Worm (Caenorhabditis elegans) whole organism, late embryonic: ENCODE data around the gene pin-2.
A peak's percentile ranks its signal among the peaks of the same experiment; 100 is the strongest.

ENCODE experiments used
- ama-1 ChIP-seq: fragments of 150-350 bp; optimal IDR thresholded peaks from 2 replicates; lab custom pipeline; 2014
- ceh-2 ChIP-seq: sonication (generic microtip); optimal IDR thresholded peaks from 2 replicates; lab custom pipeline; 2016; ENCODE audit warnings: missing genotype, missing genetic modification characterization, missing compliant biosample characterization
- ceh-24 ChIP-seq: sonication (generic microtip); optimal IDR thresholded peaks from 2 replicates; lab custom pipeline; 2016; ENCODE audit warnings: mild to moderate bottlenecking, missing genetic modification characterization, missing compliant biosample characterization
- ceh-34 ChIP-seq: sonication (generic microtip); optimal IDR thresholded peaks from 2 replicates; lab custom pipeline; 2016; ENCODE audit warnings: mild to moderate bottlenecking, missing genetic modification characterization, missing compliant biosample characterization
- ceh-48 ChIP-seq: sonication (generic microtip); optimal IDR thresholded peaks from 2 replicates; lab custom pipeline; 2016; ENCODE audit warnings: missing genetic modification characterization, inconsistent platforms, missing compliant biosample characterization
- dmd-4 ChIP-seq: sonication (generic microtip); optimal IDR thresholded peaks from 2 replicates; lab custom pipeline; 2016; ENCODE audit warnings: borderline replicate concordance, missing genetic modification characterization, missing compliant biosample characterization
- elt-2 ChIP-seq: sonication (generic microtip); optimal IDR thresholded peaks from 2 replicates; lab custom pipeline; 2016; ENCODE audit warnings: missing genetic modification reagents, missing genetic modification characterization, missing compliant biosample characterization
- hlh-30 ChIP-seq: sonication (generic microtip); optimal IDR thresholded peaks from 2 replicates; lab custom pipeline; 2017; ENCODE audit warnings: antibody characterized with exemption, missing genetic modification characterization, missing compliant biosample characterization; ENCODE audit not compliant: insufficient read depth
- lim-6 ChIP-seq: sonication (generic microtip); optimal IDR thresholded peaks from 2 replicates; lab custom pipeline; 2016; ENCODE audit warnings: missing genetic modification characterization, missing compliant biosample characterization
- pat-9 ChIP-seq: fragments of 200-800 bp; sonication (Bioruptor generic); optimal IDR thresholded peaks from 2 replicates; lab custom pipeline; 2018; ENCODE audit warnings: mild to moderate bottlenecking, missing genetic modification characterization, moderate library complexity, missing compliant biosample characterization
- ref-2 ChIP-seq: sonication (generic microtip); optimal IDR thresholded peaks from 2 replicates; lab custom pipeline; 2016; ENCODE audit warnings: missing genetic modification characterization, missing compliant biosample characterization
- sox-2 ChIP-seq: fragments of 200-800 bp; sonication (Bioruptor generic); IDR thresholded peaks from 2 replicates; pipeline ENCODE4 v1.3.6; 2022; ENCODE audit warnings: missing genetic modification reagents, missing genetic modification characterization, missing compliant biosample characterization
- syd-9 ChIP-seq: sonication (generic microtip); optimal IDR thresholded peaks from 2 replicates; lab custom pipeline; 2016; ENCODE audit warnings: mild to moderate bottlenecking, missing genetic modification characterization, moderate library complexity, missing compliant biosample characterization
- tbx-2 ChIP-seq: sonication (generic microtip); optimal IDR thresholded peaks from 2 replicates; lab custom pipeline; 2016; ENCODE audit warnings: missing genetic modification characterization, missing compliant biosample characterization
- tbx-7 ChIP-seq: sonication (generic microtip); optimal IDR thresholded peaks from 2 replicates; lab custom pipeline; 2016; ENCODE audit warnings: missing genotype, missing genetic modification characterization, missing compliant biosample characterization
- unc-3 ChIP-seq, 2 experiments: fragments of 200-800 bp in 1 of 2; sonication (Bioruptor generic) in 1 of 2; sonication (generic microtip) in 1 of 2; conservative IDR thresholded peaks in 1 of 2; optimal IDR thresholded peaks in 1 of 2; 2 replicates each; pipeline versions ENCODE4 v1.3.6 to Lab custom; 2016 to 2022; ENCODE audit warnings: missing compliant biosample characterization in 2 of 2, missing genetic modification characterization in 2 of 2, missing genetic modification reagents in 1 of 2

pin-2 gene

DNA sequence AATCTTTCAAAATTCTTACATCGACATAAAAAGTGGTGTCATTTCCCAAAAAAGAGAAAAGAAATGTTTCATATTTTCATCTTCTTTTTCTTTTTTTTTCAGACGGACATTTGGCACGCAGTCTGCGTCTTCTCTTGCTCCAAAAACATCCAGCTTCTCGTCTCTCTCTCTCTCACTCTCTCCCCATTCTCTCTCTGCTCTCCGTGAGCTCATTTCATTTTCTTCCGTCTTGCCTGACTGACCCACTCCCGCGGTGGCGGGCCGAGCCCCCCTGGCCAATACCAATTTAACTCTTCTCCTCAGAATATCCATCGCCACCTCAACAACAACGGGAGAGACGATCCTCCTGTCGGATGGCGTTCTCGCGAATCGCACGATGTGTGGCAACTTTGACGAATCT lies 51.9 kb downstream of the pin-2 start, which contains the start of gene txt-19 (continued):
- TF ChIP-seq sox-2 (GFP tag; lab: Robert Waterston, UW) (no peak), hlh-30 (tag; lab: Kevin White, UChicago) (no peak), tbx-7 (no peak), ref-2 (tag; lab: Kevin White, UChicago) (no peak), ceh-48 (tag; lab: Kevin White, UChicago) (no peak), dmd-4 (tag; lab: Kevin White, UChicago) (no peak), tbx-2 (tag; lab: Kevin White, UChicago) (peak; percentile 11), elt-2 (tag; lab: Kevin White, UChicago) (no peak), pat-9 (no peak), ceh-2 (tag; lab: Kevin White, UChicago) (no peak), lim-6 (tag; lab: Kevin White, UChicago) (no peak), ama-1 (lab: Kevin White, UChicago) (no peak), ceh-24 (tag; lab: Kevin White, UChicago) (no peak), ceh-34 (tag; lab: Kevin White, UChicago) (no peak), syd-9 (no peak), unc-3 (GFP tag; conservative IDR thresholded peaks at IDR 0.05; lab: Robert Waterston, UW) (no peak), unc-3 (tag; optimal IDR thresholded peaks at IDR 0.05; lab: Kevin White, UChicago) (no peak)
- TF ChIP-seq, all 69 proteins: peak for 7
